Worm (Caenorhabditis elegans) whole organism, L1 larva: ENCODE measurements around the gene C49A9.2.
A peak's percentile ranks its signal among the peaks of the same experiment; 100 is the strongest.

ENCODE experiments used
- C04F5.9 ChIP-seq: sonication (generic microtip); optimal IDR thresholded peaks from 2 replicates; lab custom pipeline; 2016; ENCODE audit warnings: missing genetic modification characterization, missing compliant biosample characterization
- Y116A8C.19 ChIP-seq: sonication (generic microtip); optimal IDR thresholded peaks from 2 replicates; lab custom pipeline; 2016; ENCODE audit warnings: missing compliant biosample characterization, missing genetic modification characterization, borderline replicate concordance
- alr-1 ChIP-seq: fragments of 200-800 bp; sonication (Bioruptor generic); optimal IDR thresholded peaks from 2 replicates; lab custom pipeline; 2018; ENCODE audit warnings: borderline replicate concordance, mild to moderate bottlenecking, missing genetic modification characterization, missing compliant biosample characterization
- ama-1 ChIP-seq: fragments of 150-350 bp; optimal IDR thresholded peaks from 2 replicates; lab custom pipeline; 2014
- ceh-88 ChIP-seq: fragments of 200-800 bp; sonication (Bioruptor generic); IDR thresholded peaks from 2 replicates; pipeline ENCODE4 v1.3.6; 2022; ENCODE audit warnings: missing genetic modification characterization, missing compliant biosample characterization
- egl-27 ChIP-seq, 2 experiments: fragments of 150-350 bp in 1 of 2; sonication (generic microtip); optimal IDR thresholded peaks; 3 replicates each; lab custom pipeline; 2017 to 2018; ENCODE audit warnings: missing biosample characterization in 2 of 2, missing genetic modification characterization in 2 of 2, missing genetic modification reagents in 2 of 2
- elt-2 ChIP-seq: sonication (generic microtip); optimal IDR thresholded peaks from 2 replicates; lab custom pipeline; 2016; ENCODE audit warnings: missing genetic modification characterization, mild to moderate bottlenecking, inconsistent platforms, missing compliant biosample characterization, missing genetic modification reagents
- elt-3 ChIP-seq, 6 experiments: fragments of 150-350 bp in 1 of 6; sonication (generic microtip); optimal IDR thresholded peaks; 2 replicates each; lab custom pipeline; 2017 to 2018; ENCODE audit warnings: missing biosample characterization in 6 of 6, missing genetic modification characterization in 6 of 6, inconsistent platforms in 1 of 6
- fkh-10 ChIP-seq: sonication (generic microtip); optimal IDR thresholded peaks from 2 replicates; lab custom pipeline; 2017; ENCODE audit warnings: missing biosample characterization, missing genetic modification reagents, missing genetic modification characterization
- fkh-4 ChIP-seq: sonication (generic microtip); optimal IDR thresholded peaks from 2 replicates; lab custom pipeline; 2016; ENCODE audit warnings: missing compliant biosample characterization, missing genetic modification characterization, borderline replicate concordance
- irx-1 ChIP-seq: sonication (generic microtip); optimal IDR thresholded peaks from 2 replicates; lab custom pipeline; 2016; ENCODE audit warnings: missing genetic modification characterization, missing compliant biosample characterization
- lin-14 ChIP-seq: fragments of 200-800 bp; sonication (Bioruptor generic); optimal IDR thresholded peaks from 2 replicates; lab custom pipeline; 2018; ENCODE audit warnings: mild to moderate bottlenecking, missing genetic modification characterization, moderate library complexity, missing compliant biosample characterization
- lin-15B ChIP-seq: fragments of 150-350 bp; sonication (generic microtip); optimal IDR thresholded peaks from 3 replicates; lab custom pipeline; 2014; ENCODE audit warnings: missing biosample characterization, missing genetic modification characterization
- nhr-19 ChIP-seq: fragments of 200-800 bp; sonication (Bioruptor generic); conservative IDR thresholded peaks from 2 replicates; pipeline ENCODE4 v1.3.6; 2022; ENCODE audit warnings: missing genetic modification characterization, missing compliant biosample characterization
- nhr-71 ChIP-seq: sonication (generic microtip); optimal IDR thresholded peaks from 2 replicates; lab custom pipeline; 2016; ENCODE audit warnings: mild to moderate bottlenecking, missing genetic modification characterization, moderate library complexity, missing compliant biosample characterization
- pqm-1 ChIP-seq: sonication (generic microtip); optimal IDR thresholded peaks from 3 replicates; lab custom pipeline; 2017; ENCODE audit warnings: missing biosample characterization, missing genetic modification characterization
- snpc-4 ChIP-seq: fragments of 150-350 bp; optimal IDR thresholded peaks from 2 replicates; lab custom pipeline; 2014; ENCODE audit warnings: missing biosample characterization, missing genetic modification characterization
- sox-4 ChIP-seq: sonication (generic microtip); optimal IDR thresholded peaks from 2 replicates; lab custom pipeline; 2016; ENCODE audit warnings: missing genetic modification characterization, missing compliant biosample characterization
- sptf-1 ChIP-seq: fragments of 150-350 bp; optimal IDR thresholded peaks from 2 replicates; lab custom pipeline; 2014; ENCODE audit warnings: missing biosample characterization, missing genetic modification characterization
- tlp-1 ChIP-seq: fragments of 150-350 bp; optimal IDR thresholded peaks from 2 replicates; lab custom pipeline; 2014; ENCODE audit warnings: missing biosample characterization, missing genetic modification characterization
- unc-130 ChIP-seq: fragments of 150-350 bp; optimal IDR thresholded peaks from 2 replicates; lab custom pipeline; 2017; ENCODE audit warnings: missing biosample characterization, missing genetic modification characterization, inconsistent platforms
- unc-98 ChIP-seq: fragments of 200-800 bp; sonication (Bioruptor generic); IDR thresholded peaks from 2 replicates; pipeline ENCODE4 v1.3.6; 2022; ENCODE audit warnings: missing genetic modification characterization, missing compliant biosample characterization
- vab-15 ChIP-seq: sonication (generic microtip); optimal IDR thresholded peaks from 2 replicates; lab custom pipeline; 2017; ENCODE audit warnings: missing genotype, mild to moderate bottlenecking, missing genetic modification characterization, missing compliant biosample characterization
- xbp-1 ChIP-seq: sonication (generic microtip); optimal IDR thresholded peaks from 2 replicates; lab custom pipeline; 2016; ENCODE audit warnings: missing genetic modification characterization, missing compliant biosample characterization
- ztf-11 ChIP-seq, 2 experiments: sonication (generic microtip); optimal IDR thresholded peaks; 2 replicates each; lab custom pipeline; 2016 to 2017; ENCODE audit warnings: missing genetic modification characterization in 2 of 2, missing biosample characterization in 1 of 2, missing compliant biosample characterization in 1 of 2

C49A9.2 gene

DNA sequence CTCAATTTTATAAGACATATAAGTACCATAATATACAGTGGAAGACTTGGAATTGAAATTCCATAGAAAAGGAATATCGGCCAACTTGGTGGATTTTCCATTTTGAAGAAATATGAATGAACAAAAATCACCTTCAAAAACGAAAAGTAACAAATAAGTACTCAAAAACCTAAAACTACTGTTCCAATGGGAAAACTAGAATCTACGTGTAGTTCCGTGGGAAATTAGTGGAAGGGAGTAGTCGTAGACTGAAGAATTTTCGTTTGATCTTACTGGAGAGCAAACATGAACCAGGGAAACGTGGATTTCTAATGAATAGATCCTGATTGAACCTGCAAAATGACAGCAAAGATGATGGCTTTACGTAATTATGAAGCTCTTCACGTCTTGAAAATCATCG is 46.7 kb downstream of the C49A9.2 start, which contains the start of gene srv-31:
Gene srv-31 (minus strand): TSS at position 101 of the 400 bp plus-strand sequence.
- TF ChIP-seq ztf-11 (tag; optimal IDR thresholded peaks at IDR 0.05; lab: Kevin White, UChicago) = no peak
- TF ChIP-seq unc-98 (GFP tag; lab: Robert Waterston, UW) = no peak
- TF ChIP-seq lin-14 = no peak
- TF ChIP-seq irx-1 (tag; lab: Kevin White, UChicago) = no peak
- no peak for TF ChIP-seq unc-130 (tag; lab: Kevin White, UChicago)
- TF ChIP-seq nhr-19 (GFP tag; lab: Robert Waterston, UW) = no peak
- TF ChIP-seq, all 84 proteins: peak for 0

DNA sequence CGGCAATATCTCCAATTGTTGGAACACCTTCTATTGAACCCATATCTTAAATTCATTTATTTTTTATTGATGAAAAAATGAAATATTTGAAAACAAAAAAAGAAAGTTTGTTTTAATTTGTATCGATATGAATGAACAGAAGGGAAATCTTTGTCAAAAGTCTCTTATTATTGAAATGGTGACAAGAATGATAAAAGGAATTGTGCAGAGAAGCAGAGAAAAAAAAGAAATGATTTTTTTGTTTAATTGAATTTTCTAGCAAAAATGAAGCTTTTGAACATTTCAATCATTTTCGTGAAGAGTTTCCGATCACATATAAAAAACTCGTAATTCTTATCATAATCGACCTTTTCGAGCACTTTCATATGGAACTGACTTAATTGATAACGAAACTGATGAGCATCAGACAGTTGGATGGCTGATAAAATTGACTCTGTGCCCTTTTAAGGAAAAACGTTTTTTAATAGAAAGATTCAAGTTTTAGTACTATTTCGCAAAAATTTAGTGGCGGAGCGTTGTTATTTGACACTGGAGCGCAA is 50.5 kb downstream of the C49A9.2 start, which contains the start of the genes aat-4 and T13A10.1:
Gene aat-4 (minus strand): TSS at position 51 of the 539 bp plus-strand sequence.
Gene T13A10.1 (plus strand): TSS at position 411 of the 539 bp plus-strand sequence.
- TF ChIP-seq pqm-1 (peak; percentile 65), vab-15 (tag; lab: Kevin White, UChicago) (no peak), snpc-4 (no peak), xbp-1 (tag; lab: Kevin White, UChicago) (no peak), unc-98 (GFP tag; lab: Robert Waterston, UW) (no peak), tlp-1 (tag; lab: Kevin White, UChicago) (peak; percentile 39), fkh-4 (tag; lab: Kevin White, UChicago) (no peak), C04F5.9 (tag; lab: Kevin White, UChicago) (no peak), egl-27 (tag; optimal IDR thresholded peaks at IDR 0.05; lab: Kevin White, UChicago) (no peak), elt-3 (tag; optimal IDR thresholded peaks at IDR 0.05; lab: Kevin White, UChicago) (no peak), fkh-10 (GFP tag; lab: Kevin White, UChicago) (no peak), nhr-19 (GFP tag; lab: Robert Waterston, UW) (no peak), sptf-1 (no peak), Y116A8C.19 (tag; lab: Kevin White, UChicago) (no peak), lin-15B (tag; lab: Kevin White, UChicago) (no peak), elt-2 (peak; percentile 55), ceh-88 (no peak), sox-4 (tag; lab: Kevin White, UChicago) (no peak), nhr-71 (tag; lab: Kevin White, UChicago) (no peak), alr-1 (no peak), ama-1 (lab: Kevin White, UChicago) (no peak)
